Fruit fly (Drosophila melanogaster) whole organism, embryonic: Measurements from ENCODE around the gene gammaTub37C.
A peak's percentile ranks its signal among the peaks of the same experiment; 100 is the strongest.

Experiments
- Atf3 ChIP-seq: fragments of 200-800 bp; sonication (Bioruptor generic); optimal IDR thresholded peaks from 3 replicates; lab custom pipeline; 2016; ENCODE audit warnings: missing biosample characterization, missing genetic modification characterization
- BtbVII ChIP-seq: fragments of 200-800 bp; sonication (Bioruptor generic); optimal IDR thresholded peaks from 3 replicates; lab custom pipeline; 2017; ENCODE audit warnings: missing biosample characterization, mild to moderate bottlenecking, missing genetic modification characterization
- CG10321 ChIP-seq: fragments of 200-800 bp; sonication (Bioruptor generic); IDR thresholded peaks from 2 replicates; pipeline ENCODE4 v1.3.6; 2022; ENCODE audit warnings: missing biosample characterization, missing genetic modification characterization
- CG11560 ChIP-seq: fragments of 200-800 bp; sonication (Bioruptor generic); IDR thresholded peaks from 3 replicates; pipeline ENCODE4 v1.3.6; 2022; ENCODE audit warnings: missing biosample characterization, missing genetic modification characterization
- CG12104 ChIP-seq: fragments of 200-800 bp; sonication (Bioruptor generic); optimal IDR thresholded peaks from 3 replicates; lab custom pipeline; 2016; ENCODE audit warnings: missing biosample characterization, missing genetic modification characterization
- CG12155 ChIP-seq: fragments of 200-800 bp; sonication (Bioruptor generic); optimal IDR thresholded peaks from 3 replicates; lab custom pipeline; 2016; ENCODE audit warnings: missing biosample characterization, missing genetic modification characterization
- CG1233 ChIP-seq: fragments of 200-800 bp; sonication (Bioruptor generic); optimal IDR thresholded peaks from 4 replicates; lab custom pipeline; 2018; ENCODE audit warnings: missing biosample characterization, mild to moderate bottlenecking, missing genetic modification characterization
- CG12659 ChIP-seq: fragments of 200-800 bp; sonication (Bioruptor generic); optimal IDR thresholded peaks from 3 replicates; lab custom pipeline; 2017; ENCODE audit warnings: mild to moderate bottlenecking, missing biosample characterization, missing genetic modification reagents, missing genetic modification characterization
- CG13296 ChIP-seq: fragments of 200-800 bp; sonication (Bioruptor generic); optimal IDR thresholded peaks from 3 replicates; lab custom pipeline; 2018; ENCODE audit warnings: missing biosample characterization, mild to moderate bottlenecking, missing genetic modification characterization
- CG13894 ChIP-seq: fragments of 200-800 bp; sonication (Bioruptor generic); optimal IDR thresholded peaks from 3 replicates; lab custom pipeline; 2018; ENCODE audit warnings: missing biosample characterization, mild to moderate bottlenecking, missing genetic modification characterization, moderate library complexity
- CG15696 ChIP-seq: fragments of 200-800 bp; sonication (Bioruptor generic); optimal IDR thresholded peaks from 2 replicates; lab custom pipeline; 2019; ENCODE audit warnings: missing biosample characterization, mild to moderate bottlenecking, missing genetic modification characterization, moderate library complexity
- CG17361 ChIP-seq: fragments of 200-800 bp; sonication (Bioruptor generic); IDR thresholded peaks from 3 replicates; pipeline ENCODE4 v1.3.6; 2022; ENCODE audit warnings: missing biosample characterization, missing genetic modification characterization
- CG18599 ChIP-seq: fragments of 200-800 bp; sonication (Bioruptor generic); optimal IDR thresholded peaks from 3 replicates; lab custom pipeline; 2017; ENCODE audit warnings: missing biosample characterization, missing genetic modification characterization, mild to moderate bottlenecking, moderate library complexity, missing genetic modification reagents
- CG4424 ChIP-seq: fragments of 200-800 bp; sonication (Bioruptor generic); optimal IDR thresholded peaks from 3 replicates; lab custom pipeline; 2016; ENCODE audit warnings: missing biosample characterization, missing genetic modification characterization
- CG6654 ChIP-seq: fragments of 200-800 bp; sonication (Bioruptor generic); optimal IDR thresholded peaks from 2 replicates; lab custom pipeline; 2017; ENCODE audit warnings: missing biosample characterization, mild to moderate bottlenecking, missing genetic modification characterization
- CG8388 ChIP-seq: fragments of 200-800 bp; sonication (Bioruptor generic); optimal IDR thresholded peaks from 2 replicates; lab custom pipeline; 2019; ENCODE audit warnings: missing biosample characterization, mild to moderate bottlenecking, missing genetic modification characterization, moderate library complexity
- CG9727 ChIP-seq: fragments of 200-800 bp; sonication (Bioruptor generic); optimal IDR thresholded peaks from 3 replicates; lab custom pipeline; 2017; ENCODE audit warnings: missing biosample characterization, mild to moderate bottlenecking, missing genetic modification characterization
- Camta ChIP-seq: fragments of 200-800 bp; sonication (Bioruptor generic); optimal IDR thresholded peaks from 2 replicates; lab custom pipeline; 2016; ENCODE audit warnings: missing biosample characterization, missing genetic modification characterization
- Chrac-16 ChIP-seq: fragments of 200-800 bp; sonication (Bioruptor generic); optimal IDR thresholded peaks from 3 replicates; lab custom pipeline; 2016; ENCODE audit warnings: missing biosample characterization, missing genetic modification characterization
- Eip74EF ChIP-seq, 2 experiments: fragments of 200-800 bp in 1 of 2; fragments of >200 bp in 1 of 2; sonication (Bioruptor generic) in 1 of 2; optimal IDR thresholded peaks; 2 replicates each; lab custom pipeline; 2017 to 2019; ENCODE audit warnings: missing biosample characterization in 2 of 2, missing genetic modification characterization in 2 of 2, mild to moderate bottlenecking in 1 of 2, moderate library complexity in 1 of 2
- Hr51 ChIP-seq, 2 experiments: fragments of 200-800 bp; sonication (Bioruptor generic); optimal IDR thresholded peaks; 2 replicates in 1 of 2; 3 replicates in 1 of 2; lab custom pipeline; 2016 to 2018; ENCODE audit warnings: missing biosample characterization in 2 of 2, missing genetic modification characterization in 2 of 2, mild to moderate bottlenecking in 1 of 2, moderate library complexity in 1 of 2
- Hsf ChIP-seq: fragments of 200-800 bp; sonication (Bioruptor generic); optimal IDR thresholded peaks from 3 replicates; lab custom pipeline; 2016; ENCODE audit warnings: missing biosample characterization, missing genetic modification characterization
- Jarid2 ChIP-seq: fragments of 200-800 bp; sonication (Bioruptor generic); optimal IDR thresholded peaks from 3 replicates; lab custom pipeline; 2017; ENCODE audit warnings: mild to moderate bottlenecking, missing biosample characterization, missing genetic modification reagents, missing genetic modification characterization
- Med ChIP-seq: fragments of 200-800 bp; sonication (Bioruptor generic); peaks from one replicate; lab custom pipeline; 2016; ENCODE audit warnings: missing biosample characterization, missing genetic modification characterization, mild to moderate bottlenecking, inconsistent platforms, moderate library complexity
- Mes4 ChIP-seq: fragments of 200-800 bp; sonication (Bioruptor generic); optimal IDR thresholded peaks from 2 replicates; lab custom pipeline; 2016; ENCODE audit warnings: missing biosample characterization, missing genetic modification characterization
- Sox102F ChIP-seq: fragments of 200-800 bp; sonication (Bioruptor generic); optimal IDR thresholded peaks from 2 replicates; lab custom pipeline; 2018; ENCODE audit warnings: missing biosample characterization, mild to moderate bottlenecking, missing genetic modification characterization, moderate library complexity
- Spps ChIP-seq: fragments of 200-800 bp; sonication (Bioruptor generic); optimal IDR thresholded peaks from 2 replicates; lab custom pipeline; 2018; ENCODE audit warnings: missing biosample characterization, mild to moderate bottlenecking, missing genetic modification characterization
- Taf1 ChIP-seq: fragments of 200-800 bp; sonication (Bioruptor generic); IDR thresholded peaks from 2 replicates; pipeline ENCODE4 v1.3.6; 2022; ENCODE audit warnings: missing biosample characterization, missing genetic modification characterization
- ap ChIP-seq: fragments of 200-800 bp; sonication (Bioruptor generic); IDR thresholded peaks from 2 replicates; pipeline ENCODE4 v1.3.6; 2022; ENCODE audit warnings: missing biosample characterization, missing genetic modification characterization
- cato ChIP-seq: fragments of 200-800 bp; sonication (Bioruptor generic); optimal IDR thresholded peaks from 2 replicates; lab custom pipeline; 2016; ENCODE audit warnings: missing biosample characterization, missing genetic modification characterization, borderline replicate concordance
- cg ChIP-seq: fragments of 200-800 bp; sonication (Bioruptor generic); optimal IDR thresholded peaks from 3 replicates; lab custom pipeline; 2019; ENCODE audit warnings: missing biosample characterization, mild to moderate bottlenecking, missing genetic modification characterization, moderate library complexity
- chif ChIP-seq, 2 experiments: fragments of 200-800 bp; sonication (Bioruptor generic); optimal IDR thresholded peaks; 3 replicates each; lab custom pipeline; 2016; ENCODE audit warnings: missing biosample characterization in 2 of 2, missing genetic modification characterization in 2 of 2
- crol ChIP-seq: fragments of 200-800 bp; sonication (Bioruptor generic); IDR thresholded peaks from 2 replicates; pipeline ENCODE4 v1.3.6; 2022; ENCODE audit warnings: missing biosample characterization, missing genetic modification characterization
- dm ChIP-seq: fragments of 200-800 bp; sonication (Bioruptor generic); optimal IDR thresholded peaks from 3 replicates; lab custom pipeline; 2016; ENCODE audit warnings: missing biosample characterization, missing genetic modification characterization
- dmrt11E ChIP-seq: fragments of 200-800 bp; sonication (Bioruptor generic); optimal IDR thresholded peaks from 3 replicates; lab custom pipeline; 2018; ENCODE audit warnings: missing biosample characterization, mild to moderate bottlenecking, missing genetic modification characterization, moderate library complexity
- dpn ChIP-seq, 2 experiments: fragments of 200-800 bp; sonication (Bioruptor generic); optimal IDR thresholded peaks; 3 replicates each; lab custom pipeline; 2016; ENCODE audit warnings: missing biosample characterization in 2 of 2, missing genetic modification characterization in 2 of 2
- eyg ChIP-seq: fragments of 200-800 bp; sonication (Bioruptor generic); optimal IDR thresholded peaks from 3 replicates; lab custom pipeline; 2016; ENCODE audit warnings: missing biosample characterization, missing genetic modification characterization
- hbn ChIP-seq: fragments of 200-800 bp; sonication (Bioruptor generic); IDR thresholded peaks from 2 replicates; pipeline ENCODE4 v1.3.6; 2022; ENCODE audit warnings: missing biosample characterization, missing genetic modification characterization; ENCODE audit not compliant: partially characterized antibody
- jigr1 ChIP-seq: fragments of 200-800 bp; sonication (Bioruptor generic); IDR thresholded peaks from 3 replicates; pipeline ENCODE4 v1.3.6; 2022; ENCODE audit warnings: missing biosample characterization, missing genetic modification characterization
- lola ChIP-seq, 3 experiments: fragments of >200 bp in 2 of 3; fragments of 200-800 bp in 1 of 3; sonication (Bioruptor generic) in 1 of 3; optimal IDR thresholded peaks; 2 replicates each; lab custom pipeline; 2017 to 2019; ENCODE audit warnings: missing biosample characterization in 3 of 3, missing genetic modification characterization in 3 of 3, mild to moderate bottlenecking in 1 of 3, moderate library complexity in 1 of 3
- maf-S ChIP-seq: fragments of 200-800 bp; sonication (Bioruptor generic); optimal IDR thresholded peaks from 2 replicates; lab custom pipeline; 2016; ENCODE audit warnings: missing biosample characterization, missing genetic modification characterization
- mam ChIP-seq: fragments of 200-800 bp; sonication (Bioruptor generic); optimal IDR thresholded peaks from 3 replicates; lab custom pipeline; 2016; ENCODE audit warnings: missing biosample characterization, missing genetic modification characterization
- oc ChIP-seq: fragments of 200-800 bp; sonication (Bioruptor generic); optimal IDR thresholded peaks from 2 replicates; lab custom pipeline; 2018; ENCODE audit warnings: missing biosample characterization, mild to moderate bottlenecking, missing genetic modification characterization, moderate library complexity
- prd ChIP-seq, 3 experiments: fragments of >200 bp in 2 of 3; fragments of 200-800 bp in 1 of 3; sonication (Bioruptor generic) in 1 of 3; optimal IDR thresholded peaks in 2 of 3; IDR thresholded peaks in 1 of 3; 2 replicates in 2 of 3; 3 replicates in 1 of 3; pipeline versions ENCODE4 v1.3.6 to Lab custom; 2017 to 2022; ENCODE audit warnings: missing biosample characterization in 1 of 3, missing genetic modification characterization in 1 of 3
- pros ChIP-seq: fragments of 200-800 bp; sonication (Bioruptor generic); optimal IDR thresholded peaks from 3 replicates; lab custom pipeline; 2019; ENCODE audit warnings: missing biosample characterization, mild to moderate bottlenecking, missing genetic modification characterization, moderate library complexity
- row ChIP-seq: fragments of 200-800 bp; sonication (Bioruptor generic); IDR thresholded peaks from 3 replicates; pipeline ENCODE4 v1.3.6; 2022; ENCODE audit warnings: missing biosample characterization, missing genetic modification characterization
- sim ChIP-seq: fragments of 200-800 bp; sonication (Bioruptor generic); IDR thresholded peaks from 2 replicates; pipeline ENCODE4 v1.3.6; 2022; ENCODE audit warnings: missing biosample characterization, missing genetic modification characterization
- sisA ChIP-seq: fragments of 200-800 bp; sonication (Bioruptor generic); IDR thresholded peaks from 2 replicates; pipeline ENCODE4 v1.3.6; 2022; ENCODE audit warnings: missing biosample characterization, missing genetic modification characterization
- sug ChIP-seq: fragments of 200-800 bp; optimal IDR thresholded peaks from 2 replicates; lab custom pipeline; 2019; ENCODE audit warnings: missing biosample characterization, mild to moderate bottlenecking, missing genetic modification characterization, moderate library complexity

gammaTub37C gene

dm6 chr2L:19212401-19212800, 26.9 kb upstream of the gammaTub37C start (continued):
- TF ChIP-seq cato (GFP tag; lab: Kevin White, UChicago): no peak
- TF ChIP-seq Camta (GFP tag; lab: Kevin White, UChicago): no peak
- no peak for TF ChIP-seq CG6654 (GFP tag; lab: Kevin White, UChicago)
- peak in 1 of 2 experiments; percentile 14 for TF ChIP-seq dpn (GFP tag; optimal IDR thresholded peaks at IDR 0.05; lab: Kevin White, UChicago)
- no peak for TF ChIP-seq eyg (GFP tag; lab: Kevin White, UChicago)
- TF ChIP-seq Med: peak; percentile 31
- no peak for TF ChIP-seq sim (GFP tag; lab: Robert Waterston, UW)
- no peak for TF ChIP-seq CG12155 (GFP tag; lab: Kevin White, UChicago)
- TF ChIP-seq Mes4: no peak
- TF ChIP-seq dm (GFP tag; lab: Kevin White, UChicago): no peak
- peak; percentile 10 for TF ChIP-seq CG8388 (GFP tag; lab: Kevin White, UChicago)
- peak; percentile 27; the same call in 1 of the 3 replicates for TF ChIP-seq row (GFP tag; lab: Robert Waterston, UW)
- peak; percentile 42 for TF ChIP-seq CG9727 (GFP tag; lab: Kevin White, UChicago)
- TF ChIP-seq CG17361 (GFP tag; lab: Robert Waterston, UW): no peak
- no peak for TF ChIP-seq CG12659 (GFP tag; lab: Kevin White, UChicago)
- no peak for TF ChIP-seq CG13296 (GFP tag; lab: Kevin White, UChicago)
- TF ChIP-seq mam (GFP tag; lab: Kevin White, UChicago): no peak
- peak; percentile 5 for TF ChIP-seq Hsf (GFP tag; lab: Kevin White, UChicago)
- TF ChIP-seq hbn (GFP tag; lab: Robert Waterston, UW): no peak
- TF ChIP-seq Spps (tag; lab: Kevin White, UChicago): no peak
- no peak for TF ChIP-seq CG1233 (GFP tag; lab: Kevin White, UChicago)
- TF ChIP-seq Atf3: no peak
- TF ChIP-seq Sox102F (GFP tag; lab: Kevin White, UChicago): peak; percentile 18
- TF ChIP-seq Chrac-16: no peak
- TF ChIP-seq chif (GFP tag; optimal IDR thresholded peaks at IDR 0.05; lab: Kevin White, UChicago): peak in 1 of 2 experiments; percentile 5
- no peak for TF ChIP-seq crol (GFP tag; lab: Robert Waterston, UW)
- no peak for TF ChIP-seq cg (GFP tag; lab: Kevin White, UChicago)
- no peak for TF ChIP-seq Hr51 (GFP tag; optimal IDR thresholded peaks at IDR 0.05; lab: Kevin White, UChicago)
- peak; percentile 51 for TF ChIP-seq dmrt11E (tag; lab: Kevin White, UChicago)
- no peak for TF ChIP-seq CG10321 (GFP tag; lab: Robert Waterston, UW)
- no peak for TF ChIP-seq pros (GFP tag; lab: Kevin White, UChicago)

dm6 chr2L:19208874-19209273, 23.3 kb upstream of the gammaTub37C start:
- TF ChIP-seq lola (GFP tag; optimal IDR thresholded peaks at IDR 0.05; lab: Kevin White, UChicago) (no peak), row (GFP tag; lab: Robert Waterston, UW) (peak; percentile 41; the same call in 2 of the 3 replicates), CG11560 (tag; lab: Robert Waterston, UW) (no peak), prd (optimal IDR thresholded peaks at IDR 0.05; lab: Kevin White, UChicago) (no peak), prd (GFP tag; IDR thresholded peaks at IDR 0.05; lab: Robert Waterston, UW) (peak; percentile 46; the same call in 1 of the 3 replicates), sisA (no peak), pros (GFP tag; lab: Kevin White, UChicago) (no peak), BtbVII (no peak), Eip74EF (GFP tag; optimal IDR thresholded peaks at IDR 0.05; lab: Kevin White, UChicago) (no peak), jigr1 (GFP tag; lab: Robert Waterston, UW) (no peak), CG13894 (no peak), ap (GFP tag; lab: Robert Waterston, UW) (no peak), CG15696 (tag; lab: Kevin White, UChicago) (peak; percentile 27), oc (tag; lab: Kevin White, UChicago) (no peak), Taf1 (no peak), CG4424 (GFP tag; lab: Kevin White, UChicago) (no peak), sug (tag; lab: Kevin White, UChicago) (no peak), maf-S (GFP tag; lab: Kevin White, UChicago) (no peak), CG18599 (GFP tag; lab: Kevin White, UChicago) (peak; percentile 15), CG12104 (GFP tag; lab: Kevin White, UChicago) (no peak), Jarid2 (GFP tag; lab: Kevin White, UChicago) (no peak)
